Worm (Caenorhabditis elegans) whole organism, young adult: ENCODE data around the gene col-148.
A peak's percentile ranks its signal among the peaks of the same experiment; 100 is the strongest.

Experiments used
- F55B11.4 ChIP-seq: sonication (generic microtip); optimal IDR thresholded peaks from 2 replicates; lab custom pipeline; 2016; ENCODE audit warnings: missing compliant biosample characterization, missing genetic modification characterization, borderline replicate concordance; ENCODE audit not compliant: insufficient read depth
- F57C9.4 ChIP-seq: sonication (generic microtip); optimal IDR thresholded peaks from 2 replicates; lab custom pipeline; 2017; ENCODE audit warnings: mild to moderate bottlenecking, missing genetic modification characterization, missing compliant biosample characterization
- cebp-1 ChIP-seq, 2 experiments: fragments of 200-800 bp in 1 of 2; sonication (Bioruptor generic) in 1 of 2; sonication (generic microtip) in 1 of 2; IDR thresholded peaks in 1 of 2; optimal IDR thresholded peaks in 1 of 2; 2 replicates each; pipeline versions ENCODE4 v1.3.6 to Lab custom; 2017 to 2022; ENCODE audit warnings: missing compliant biosample characterization in 2 of 2, missing genetic modification characterization in 2 of 2, mild to moderate bottlenecking in 1 of 2, missing genetic modification reagents in 1 of 2, moderate library complexity in 1 of 2
- ceh-40 ChIP-seq: fragments of 200-800 bp; sonication (Bioruptor generic); IDR thresholded peaks from 2 replicates; pipeline ENCODE4 v1.3.6; 2022; ENCODE audit warnings: missing genetic modification characterization, missing compliant biosample characterization
- chd-7 ChIP-seq: sonication (generic microtip); optimal IDR thresholded peaks from 2 replicates; lab custom pipeline; 2016; ENCODE audit warnings: mild to moderate bottlenecking, missing genetic modification characterization, moderate library complexity, missing compliant biosample characterization
- let-607 ChIP-seq, 2 experiments: fragments of 200-800 bp in 1 of 2; sonication (Bioruptor generic) in 1 of 2; sonication (generic microtip) in 1 of 2; optimal IDR thresholded peaks; 2 replicates each; lab custom pipeline; 2016 to 2018; ENCODE audit warnings: mild to moderate bottlenecking in 2 of 2, missing compliant biosample characterization in 2 of 2, missing genetic modification characterization in 2 of 2, moderate library complexity in 2 of 2, missing genotype in 1 of 2
- lin-26 ChIP-seq: fragments of 200-800 bp; sonication (Bioruptor generic); IDR thresholded peaks from 2 replicates; pipeline ENCODE4 v1.3.6; 2022; ENCODE audit warnings: missing genetic modification reagents, missing genetic modification characterization, missing compliant biosample characterization
- mxl-1 ChIP-seq: sonication (generic microtip); optimal IDR thresholded peaks from 2 replicates; lab custom pipeline; 2016; ENCODE audit warnings: missing genetic modification characterization, missing compliant biosample characterization
- pha-4 ChIP-seq: fragments of 150-350 bp; sonication (generic microtip); optimal IDR thresholded peaks from 2 replicates; lab custom pipeline; 2014; ENCODE audit warnings: missing biosample characterization, missing genetic modification reagents, missing genetic modification characterization
- snpc-4 ChIP-seq, 5 experiments: fragments of 150-350 bp in 1 of 5; sonication (generic microtip) in 4 of 5; optimal IDR thresholded peaks; 2 replicates each; lab custom pipeline; 2014 to 2018; ENCODE audit warnings: missing genetic modification characterization in 5 of 5, missing biosample characterization in 3 of 5, antibody characterized with exemption in 2 of 5, mild to moderate bottlenecking in 2 of 5, missing compliant biosample characterization in 2 of 5, missing genotype in 2 of 5, moderate library complexity in 2 of 5, missing genetic modification reagents in 1 of 5
- tlf-1 ChIP-seq: fragments of 200-800 bp; sonication (Bioruptor generic); optimal IDR thresholded peaks from 2 replicates; lab custom pipeline; 2018; ENCODE audit warnings: mild to moderate bottlenecking, missing genetic modification characterization, missing compliant biosample characterization
- zim-3 ChIP-seq: sonication (generic microtip); optimal IDR thresholded peaks from 2 replicates; lab custom pipeline; 2017; ENCODE audit warnings: mild to moderate bottlenecking, missing genetic modification characterization, moderate library complexity, missing compliant biosample characterization

ce11 chrV:10237959-10238444, 3.6 kb upstream of the col-148 start:
- TF ChIP-seq ceh-40 (GFP tag; lab: Robert Waterston, UW) (no peak), tlf-1 (GFP tag; lab: Kevin White, UChicago) (peak; percentile 1), lin-26 (GFP tag; lab: Robert Waterston, UW) (peak; percentile 64), zim-3 (tag; lab: Kevin White, UChicago) (peak; percentile 4), F57C9.4 (no peak), let-607 (tag; optimal IDR thresholded peaks at IDR 0.05; lab: Kevin White, UChicago) (no peak), chd-7 (tag; lab: Kevin White, UChicago) (peak; percentile 78), cebp-1 (GFP tag; IDR thresholded peaks at IDR 0.05; lab: Robert Waterston, UW) (0 out of 2 replicates have a peak, but pooled peaks have one; percentile 12), cebp-1 (tag; optimal IDR thresholded peaks at IDR 0.05; lab: Kevin White, UChicago) (peak; percentile 57), pha-4 (tag; lab: Kevin White, UChicago) (no peak), F55B11.4 (tag; lab: Kevin White, UChicago) (no peak), snpc-4 (GFP tag; optimal IDR thresholded peaks at IDR 0.05; lab: Kevin White, UChicago) (no peak), snpc-4 (tag; optimal IDR thresholded peaks at IDR 0.05; lab: Kevin White, UChicago) (peak in 1 of 4 experiments; percentile 2), mxl-1 (tag; lab: Kevin White, UChicago) (no peak)
